Fruit fly (Drosophila melanogaster): ENCODE data around the gene Pdp1.

Gene Pdp1

dm6 chr3L:7875606-7876366, 8.6 kb upstream of the Pdp1 start (continued):
- TF ChIP-seq lola (GFP tag; optimal IDR thresholded peaks at IDR 0.05) = peak in 1 of 3 experiments; percentile 75
- no peak; the same call in 1 of the 2 replicates for TF ChIP-seq onecut (GFP tag; IDR thresholded peaks at IDR 0.05)
- TF ChIP-seq Bteb2 (GFP tag; optimal IDR thresholded peaks at IDR 0.05) = no peak
- TF ChIP-seq Fer3 (tag; optimal IDR thresholded peaks at IDR 0.05) = peak; percentile 3
- no peak for TF ChIP-seq CG14014 (GFP tag; IDR thresholded peaks at IDR 0.05)
- TF ChIP-seq CG2875 (GFP tag; optimal IDR thresholded peaks at IDR 0.05) = peak; percentile 11
- TF ChIP-seq Lhr (GFP tag; optimal IDR thresholded peaks at IDR 0.05) = no peak
- TF ChIP-seq Scr (GFP tag; IDR thresholded peaks at IDR 0.05; ENCODE audit: partially characterized antibody) = no peak
- no peak; the same call in 1 of the 2 replicates for TF ChIP-seq CG3847 (GFP tag; IDR thresholded peaks at IDR 0.05)
- TF ChIP-seq CG10979 (tag; optimal IDR thresholded peaks at IDR 0.05) = peak; percentile 75
- 0 out of 3 replicates have a peak, but pooled peaks have one; percentile 61 for TF ChIP-seq CG2199 (GFP tag; IDR thresholded peaks at IDR 0.05)
- no peak for TF ChIP-seq CG6272 (GFP tag; IDR thresholded peaks at IDR 0.05)
- no peak for TF ChIP-seq pzg (GFP tag; optimal IDR thresholded peaks at IDR 0.05)
- TF ChIP-seq ase (GFP tag; IDR thresholded peaks at IDR 0.05) = no peak
- peak; percentile 25 for TF ChIP-seq Nf-YB (GFP tag; optimal IDR thresholded peaks at IDR 0.05)
- peak; percentile 33 for TF ChIP-seq tin (GFP tag; optimal IDR thresholded peaks at IDR 0.05)
- no peak for TF ChIP-seq CG12299 (tag; optimal IDR thresholded peaks at IDR 0.05)
- peak; percentile 57 for TF ChIP-seq nmo (GFP tag; optimal IDR thresholded peaks at IDR 0.05)
- no peak for TF ChIP-seq CG6854 (GFP tag; optimal IDR thresholded peaks at IDR 0.05)
- no peak for TF ChIP-seq CG15479 (GFP tag; optimal IDR thresholded peaks at IDR 0.05)
- 0 out of 2 replicates have a peak, but pooled peaks have one; percentile 37 for TF ChIP-seq CG17328 (GFP tag; IDR thresholded peaks at IDR 0.05)
- peak; percentile 50 for TF ChIP-seq CG1602 (GFP tag; optimal IDR thresholded peaks at IDR 0.05)
- TF ChIP-seq CG12391 (tag; optimal IDR thresholded peaks at IDR 0.05) = peak; percentile 62
- TF ChIP-seq tup (GFP tag; optimal IDR thresholded peaks at IDR 0.05) = no peak
- TF ChIP-seq scrt (GFP tag; optimal IDR thresholded peaks at IDR 0.05) = peak; percentile 36
- TF ChIP-seq Usf (GFP tag; optimal IDR thresholded peaks at IDR 0.05) = peak; percentile 12
- no peak for TF ChIP-seq CG10431 (GFP tag; optimal IDR thresholded peaks at IDR 0.05)
- no peak for TF ChIP-seq so (GFP tag; IDR thresholded peaks at IDR 0.05)
- peak; percentile 33 for TF ChIP-seq CG3407 (GFP tag; optimal IDR thresholded peaks at IDR 0.05)
- TF ChIP-seq pfk (GFP tag; optimal IDR thresholded peaks at IDR 0.05) = no peak
- TF ChIP-seq gcm (GFP tag; optimal IDR thresholded peaks at IDR 0.05) = peak; percentile 37
- TF ChIP-seq exex (tag; optimal IDR thresholded peaks at IDR 0.05) = no peak
- no peak for TF ChIP-seq CG12769 (tag; optimal IDR thresholded peaks at IDR 0.05)
- no peak for TF ChIP-seq Rx (GFP tag; IDR thresholded peaks at IDR 0.05)
- peak; percentile 26 for TF ChIP-seq cwo (GFP tag; optimal IDR thresholded peaks at IDR 0.05)
- no peak for TF ChIP-seq CG3065 (GFP tag; optimal IDR thresholded peaks at IDR 0.05)
- TF ChIP-seq dimm (GFP tag; IDR thresholded peaks at IDR 0.05) = no peak
- TF ChIP-seq CG1529 (GFP tag; optimal IDR thresholded peaks at IDR 0.05) = peak; percentile 2
- TF ChIP-seq dpn (GFP tag; optimal IDR thresholded peaks at IDR 0.05) = peak in 1 of 2 experiments; percentile 42
- no peak for TF ChIP-seq insv (GFP tag; optimal IDR thresholded peaks at IDR 0.05)
- no peak for TF ChIP-seq Awh (GFP tag; IDR thresholded peaks at IDR 0.05)
- TF ChIP-seq twi (tag; optimal IDR thresholded peaks at IDR 0.05) = no peak
- TF ChIP-seq CG12071 (GFP tag; optimal IDR thresholded peaks at IDR 0.05) = no peak
- TF ChIP-seq pum (GFP tag; optimal IDR thresholded peaks at IDR 0.05) = no peak
- no peak for TF ChIP-seq da (GFP tag; optimal IDR thresholded peaks at IDR 0.05)
- TF ChIP-seq gsb (GFP tag; IDR thresholded peaks at IDR 0.05) = no peak
- TF ChIP-seq Hsf (GFP tag; optimal IDR thresholded peaks at IDR 0.05) = peak; percentile 43
- no peak for TF ChIP-seq cato (GFP tag; optimal IDR thresholded peaks at IDR 0.05; ENCODE audit: borderline replicate concordance)
- TF ChIP-seq grn (GFP tag; optimal IDR thresholded peaks at IDR 0.05) = no peak
